Fruit fly (Drosophila melanogaster) whole organism, embryonic: ENCODE data around the gene CG10274.

Experiments
- Atf-2 ChIP-seq: fragments of 200-800 bp; sonication (Bioruptor generic); optimal IDR thresholded peaks from 2 replicates; lab custom pipeline; 2016; ENCODE audit warnings: missing biosample characterization, missing genetic modification characterization
- B-H1 ChIP-seq: fragments of 200-800 bp; sonication (Bioruptor generic); IDR thresholded peaks from 3 replicates; pipeline ENCODE4 v1.3.6; 2022; ENCODE audit warnings: missing biosample characterization, missing genetic modification characterization
- CG10209 ChIP-seq: fragments of 200-800 bp; sonication (Bioruptor generic); optimal IDR thresholded peaks from 3 replicates; lab custom pipeline; 2017; ENCODE audit warnings: missing biosample characterization, mild to moderate bottlenecking, missing genetic modification characterization, missing genetic modification reagents
- CG10366 ChIP-seq: fragments of 200-800 bp; sonication (Bioruptor generic); IDR thresholded peaks from 2 replicates; pipeline ENCODE4 v1.3.6; 2022; ENCODE audit warnings: missing biosample characterization, missing genetic modification characterization
- CG10654 ChIP-seq: fragments of 200-800 bp; sonication (Bioruptor generic); optimal IDR thresholded peaks from 2 replicates; lab custom pipeline; 2016; ENCODE audit warnings: missing biosample characterization, missing genetic modification characterization
- CG11398 ChIP-seq: fragments of 200-800 bp; sonication (Bioruptor generic); optimal IDR thresholded peaks from 2 replicates; lab custom pipeline; 2016; ENCODE audit warnings: missing biosample characterization, missing genetic modification characterization
- CG11560 ChIP-seq: fragments of 200-800 bp; sonication (Bioruptor generic); IDR thresholded peaks from 3 replicates; pipeline ENCODE4 v1.3.6; 2022; ENCODE audit warnings: missing biosample characterization, missing genetic modification characterization
- CG17912 ChIP-seq: fragments of 200-800 bp; sonication (Bioruptor generic); optimal IDR thresholded peaks from 2 replicates; lab custom pipeline; 2018; ENCODE audit warnings: missing biosample characterization, mild to moderate bottlenecking, missing genetic modification characterization
- CG18476 ChIP-seq: fragments of 200-800 bp; sonication (Bioruptor generic); optimal IDR thresholded peaks from 2 replicates; lab custom pipeline; 2016; ENCODE audit warnings: missing biosample characterization, mild to moderate bottlenecking, missing genetic modification characterization
- CG2116 ChIP-seq: fragments of 200-800 bp; sonication (Bioruptor generic); optimal IDR thresholded peaks from 3 replicates; lab custom pipeline; 2018; ENCODE audit warnings: missing biosample characterization, mild to moderate bottlenecking, missing genetic modification characterization
- CG30431 ChIP-seq: fragments of 200-800 bp; sonication (Bioruptor generic); optimal IDR thresholded peaks from 2 replicates; lab custom pipeline; 2017; ENCODE audit warnings: missing biosample characterization, missing genetic modification characterization
- CG31224 ChIP-seq: fragments of 200-800 bp; sonication (Bioruptor generic); IDR thresholded peaks from 2 replicates; pipeline ENCODE4 v1.3.6; 2022; ENCODE audit warnings: missing biosample characterization, missing genetic modification characterization
- CG31365 ChIP-seq: fragments of 200-800 bp; sonication (Bioruptor generic); optimal IDR thresholded peaks from 2 replicates; lab custom pipeline; 2018; ENCODE audit warnings: missing biosample characterization, mild to moderate bottlenecking, missing genetic modification characterization
- CG4328 ChIP-seq: fragments of 200-800 bp; sonication (Bioruptor generic); optimal IDR thresholded peaks from 3 replicates; lab custom pipeline; 2017; ENCODE audit warnings: missing biosample characterization, missing genetic modification reagents, missing genetic modification characterization
- CG4617 ChIP-seq: fragments of 200-800 bp; sonication (Bioruptor generic); optimal IDR thresholded peaks from 3 replicates; lab custom pipeline; 2016; ENCODE audit warnings: missing biosample characterization, missing genetic modification characterization, borderline replicate concordance
- CG6791 ChIP-seq: fragments of 200-800 bp; sonication (Bioruptor generic); IDR thresholded peaks from 3 replicates; pipeline ENCODE4 v1.3.6; 2022; ENCODE audit warnings: missing biosample characterization, missing genetic modification characterization; ENCODE audit not compliant: partially characterized antibody
- CG7963 ChIP-seq: fragments of 200-800 bp; sonication (Bioruptor generic); IDR thresholded peaks from 3 replicates; pipeline ENCODE4 v1.3.6; 2022; ENCODE audit warnings: missing biosample characterization, missing genetic modification characterization; ENCODE audit not compliant: partially characterized antibody
- CG8388 ChIP-seq: fragments of 200-800 bp; sonication (Bioruptor generic); optimal IDR thresholded peaks from 2 replicates; lab custom pipeline; 2019; ENCODE audit warnings: missing biosample characterization, mild to moderate bottlenecking, missing genetic modification characterization, moderate library complexity
- CG8924 ChIP-seq: fragments of 200-800 bp; optimal IDR thresholded peaks from 3 replicates; lab custom pipeline; 2019; ENCODE audit warnings: missing biosample characterization, mild to moderate bottlenecking, missing genetic modification characterization, moderate library complexity
- CG9932 ChIP-seq: fragments of 200-800 bp; sonication (Bioruptor generic); IDR thresholded peaks from 2 replicates; pipeline ENCODE4 v1.3.6; 2022; ENCODE audit warnings: missing biosample characterization, missing genetic modification characterization
- Camta ChIP-seq: fragments of 200-800 bp; sonication (Bioruptor generic); optimal IDR thresholded peaks from 2 replicates; lab custom pipeline; 2016; ENCODE audit warnings: missing biosample characterization, missing genetic modification characterization
- CoRest ChIP-seq: fragments of 200-800 bp; sonication (Bioruptor generic); optimal IDR thresholded peaks from 3 replicates; lab custom pipeline; 2018; ENCODE audit warnings: missing biosample characterization, mild to moderate bottlenecking, missing genetic modification characterization, moderate library complexity
- Doc2 ChIP-seq: fragments of 200-800 bp; sonication (Bioruptor generic); IDR thresholded peaks from 2 replicates; pipeline ENCODE4 v1.3.6; 2022; ENCODE audit warnings: missing biosample characterization, missing genetic modification characterization
- Fer1 ChIP-seq: fragments of 200-800 bp; sonication (Bioruptor generic); optimal IDR thresholded peaks from 2 replicates; lab custom pipeline; 2017; ENCODE audit warnings: missing biosample characterization, mild to moderate bottlenecking, missing genetic modification characterization
- Fer2 ChIP-seq: fragments of 200-800 bp; sonication (Bioruptor generic); optimal IDR thresholded peaks from 2 replicates; lab custom pipeline; 2018; ENCODE audit warnings: missing biosample characterization, mild to moderate bottlenecking, missing genetic modification characterization, moderate library complexity
- H2.0 ChIP-seq: fragments of 200-800 bp; sonication (Bioruptor generic); IDR thresholded peaks from 2 replicates; pipeline ENCODE4 v1.3.6; 2022; ENCODE audit warnings: missing biosample characterization, missing genetic modification characterization
- HLH3B ChIP-seq: fragments of 200-800 bp; sonication (Bioruptor generic); IDR thresholded peaks from 2 replicates; pipeline ENCODE4 v1.3.6; 2022; ENCODE audit warnings: missing biosample characterization, missing genetic modification characterization
- MBD-R2 ChIP-seq: fragments of 200-800 bp; sonication (Bioruptor generic); IDR thresholded peaks from 2 replicates; pipeline ENCODE4 v1.3.6; 2022; ENCODE audit warnings: missing biosample characterization, missing genetic modification characterization
- Sin3A ChIP-seq: fragments of >200 bp; optimal IDR thresholded peaks from 2 replicates; lab custom pipeline; 2018
- Sox100B ChIP-seq: fragments of 200-800 bp; sonication (Bioruptor generic); optimal IDR thresholded peaks from 3 replicates; lab custom pipeline; 2018; ENCODE audit warnings: missing biosample characterization, mild to moderate bottlenecking, missing genetic modification characterization
- Taf1 ChIP-seq: fragments of 200-800 bp; sonication (Bioruptor generic); IDR thresholded peaks from 2 replicates; pipeline ENCODE4 v1.3.6; 2022; ENCODE audit warnings: missing biosample characterization, missing genetic modification characterization
- Tbp ChIP-seq: fragments of >200 bp; optimal IDR thresholded peaks from 2 replicates; lab custom pipeline; 2018; ENCODE audit warnings: missing biosample characterization, missing genetic modification characterization
- ac ChIP-seq: fragments of 200-800 bp; sonication (Bioruptor generic); optimal IDR thresholded peaks from 3 replicates; lab custom pipeline; 2017; ENCODE audit warnings: missing biosample characterization, mild to moderate bottlenecking, missing genetic modification characterization
- br ChIP-seq: fragments of >200 bp; optimal IDR thresholded peaks from 2 replicates; lab custom pipeline; 2017
- chif ChIP-seq, 2 experiments: fragments of 200-800 bp; sonication (Bioruptor generic); optimal IDR thresholded peaks; 3 replicates each; lab custom pipeline; 2016; ENCODE audit warnings: missing biosample characterization in 2 of 2, missing genetic modification characterization in 2 of 2
- chm ChIP-seq: fragments of 200-800 bp; sonication (Bioruptor generic); IDR thresholded peaks from 2 replicates; pipeline ENCODE4 v1.3.6; 2022; ENCODE audit warnings: missing biosample characterization, missing genetic modification characterization
- ci ChIP-seq: fragments of 200-800 bp; sonication (Bioruptor generic); IDR thresholded peaks from 3 replicates; pipeline ENCODE4 v1.3.6; 2022; ENCODE audit warnings: missing biosample characterization, missing genetic modification characterization
- fd102C ChIP-seq: fragments of 200-800 bp; sonication (Bioruptor generic); optimal IDR thresholded peaks from 2 replicates; lab custom pipeline; 2018; ENCODE audit warnings: missing biosample characterization, mild to moderate bottlenecking, missing genetic modification characterization, moderate library complexity
- gcm ChIP-seq: fragments of 200-800 bp; sonication (Bioruptor generic); optimal IDR thresholded peaks from 2 replicates; lab custom pipeline; 2019; ENCODE audit warnings: missing biosample characterization, mild to moderate bottlenecking, missing genetic modification characterization, moderate library complexity
- gfzf ChIP-seq: fragments of 200-800 bp; sonication (Bioruptor generic); optimal IDR thresholded peaks from 2 replicates; lab custom pipeline; 2016; ENCODE audit warnings: missing biosample characterization, mild to moderate bottlenecking, missing genetic modification characterization, moderate library complexity
- her ChIP-seq: fragments of 200-800 bp; sonication (Bioruptor generic); optimal IDR thresholded peaks from 2 replicates; lab custom pipeline; 2016; ENCODE audit warnings: missing biosample characterization, missing genetic modification characterization
- klu ChIP-seq: fragments of 200-800 bp; sonication (Bioruptor generic); IDR thresholded peaks from 2 replicates; pipeline ENCODE4 v1.3.6; 2022; ENCODE audit warnings: missing biosample characterization, missing genetic modification characterization
- kni ChIP-seq: fragments of 200-800 bp; sonication (Bioruptor generic); optimal IDR thresholded peaks from 3 replicates; lab custom pipeline; 2017; ENCODE audit warnings: mild to moderate bottlenecking, missing biosample characterization, missing genetic modification reagents, missing genetic modification characterization
- onecut ChIP-seq: fragments of 200-800 bp; sonication (Bioruptor generic); IDR thresholded peaks from 2 replicates; pipeline ENCODE4 v1.3.6; 2022; ENCODE audit warnings: missing biosample characterization, missing genetic modification characterization
- row ChIP-seq: fragments of 200-800 bp; sonication (Bioruptor generic); IDR thresholded peaks from 3 replicates; pipeline ENCODE4 v1.3.6; 2022; ENCODE audit warnings: missing biosample characterization, missing genetic modification characterization
- salm ChIP-seq: fragments of 200-800 bp; sonication (Bioruptor generic); optimal IDR thresholded peaks from 2 replicates; lab custom pipeline; 2018; ENCODE audit warnings: missing biosample characterization, mild to moderate bottlenecking, missing genetic modification characterization
- schlank ChIP-seq: fragments of 200-800 bp; sonication (Bioruptor generic); optimal IDR thresholded peaks from 2 replicates; lab custom pipeline; 2018; ENCODE audit warnings: missing biosample characterization, mild to moderate bottlenecking, missing genetic modification characterization
- shn ChIP-seq: fragments of 200-800 bp; sonication (Bioruptor generic); optimal IDR thresholded peaks from 3 replicates; lab custom pipeline; 2016; ENCODE audit warnings: missing biosample characterization, missing genetic modification characterization
- slbo ChIP-seq: fragments of 200-800 bp; sonication (Bioruptor generic); IDR thresholded peaks from 2 replicates; pipeline ENCODE4 v1.3.6; 2022; ENCODE audit warnings: missing biosample characterization, missing genetic modification characterization
- sug ChIP-seq: fragments of 200-800 bp; optimal IDR thresholded peaks from 2 replicates; lab custom pipeline; 2019; ENCODE audit warnings: missing biosample characterization, mild to moderate bottlenecking, missing genetic modification characterization, moderate library complexity
- toy ChIP-seq: fragments of 200-800 bp; sonication (Bioruptor generic); IDR thresholded peaks from 2 replicates; pipeline ENCODE4 v1.3.6; 2022; ENCODE audit warnings: missing biosample characterization, missing genetic modification characterization
- ttk ChIP-seq: fragments of 200-800 bp; sonication (Bioruptor generic); IDR thresholded peaks from 2 replicates; pipeline ENCODE4 v2.1.2; 2022; ENCODE audit warnings: missing biosample characterization, missing genetic modification characterization
- wor ChIP-seq: fragments of 200-800 bp; sonication (Bioruptor generic); IDR thresholded peaks from 2 replicates; pipeline ENCODE4 v1.3.6; 2022; ENCODE audit warnings: missing biosample characterization, missing genetic modification characterization

The CG10274 gene

DNA sequence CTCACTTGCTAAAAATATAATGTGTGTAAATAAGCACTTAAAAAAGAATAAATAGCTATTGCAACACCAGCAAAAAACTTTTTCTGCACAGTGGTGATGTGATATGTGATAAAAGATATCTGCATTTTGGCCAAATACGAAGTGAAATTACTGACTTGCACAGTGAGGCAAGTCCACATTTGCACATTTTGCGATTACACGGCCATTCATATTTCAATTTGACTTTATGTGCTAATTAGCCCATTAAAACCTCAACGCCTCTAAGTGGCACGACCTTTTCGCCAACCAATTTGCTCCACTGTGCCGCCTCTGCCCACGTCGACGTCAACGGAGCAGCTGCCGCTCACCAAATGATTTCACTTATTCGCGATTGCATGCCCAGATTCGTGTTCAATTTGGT, 38.6 kb upstream of the CG10274 start, which contains the start of gene CG33946 (continued):
- TF ChIP-seq klu (GFP tag; lab: Robert Waterston, UW) (0 out of 2 replicates have a peak, but pooled peaks have one; percentile 15), CG4617 (GFP tag; lab: Kevin White, UChicago) (no peak), gcm (GFP tag; lab: Kevin White, UChicago) (no peak), toy (GFP tag; lab: Robert Waterston, UW) (no peak), CG11560 (tag; lab: Robert Waterston, UW) (no peak), HLH3B (GFP tag; lab: Robert Waterston, UW) (0 out of 2 replicates have a peak, but pooled peaks have one; percentile 42), H2.0 (GFP tag; lab: Robert Waterston, UW) (peak; percentile 36; the same call in 1 of the 2 replicates), Camta (GFP tag; lab: Kevin White, UChicago) (no peak), wor (GFP tag; lab: Robert Waterston, UW) (no peak), CG31224 (GFP tag; lab: Robert Waterston, UW) (no peak), CG10209 (no peak), CG8388 (GFP tag; lab: Kevin White, UChicago) (no peak), ac (no peak), Taf1 (GFP tag; lab: Robert Waterston, UW) (no peak), shn (GFP tag; lab: Kevin White, UChicago) (peak; percentile 25), CG30431 (peak; percentile 35), slbo (GFP tag; lab: Robert Waterston, UW) (peak; percentile 51), salm (tag; lab: Kevin White, UChicago) (no peak), Sin3A (lab: Kevin White, UChicago) (no peak), CG18476 (no peak), CG9932 (GFP tag; lab: Robert Waterston, UW) (0 out of 2 replicates have a peak, but pooled peaks have one; percentile 17), kni (GFP tag; lab: Kevin White, UChicago) (no peak), CG2116 (GFP tag; lab: Kevin White, UChicago) (no peak), CG17912 (no peak), ci (GFP tag; lab: Robert Waterston, UW) (0 out of 3 replicates have a peak, but pooled peaks have one; percentile 56), CoRest (no peak), Fer1 (GFP tag; lab: Kevin White, UChicago) (no peak), Tbp (GFP tag; lab: Kevin White, UChicago) (no peak), br (lab: Kevin White, UChicago) (no peak), Fer2 (tag; lab: Kevin White, UChicago) (no peak), ttk (GFP tag; lab: Robert Waterston, UW) (no peak), CG6791 (GFP tag; lab: Robert Waterston, UW) (no peak), her (GFP tag; lab: Kevin White, UChicago) (no peak), CG11398 (GFP tag; lab: Kevin White, UChicago) (no peak), chif (GFP tag; optimal IDR thresholded peaks at IDR 0.05; lab: Kevin White, UChicago) (peak; percentile 20 to 50), fd102C (GFP tag; lab: Kevin White, UChicago) (no peak), CG7963 (GFP tag; lab: Robert Waterston, UW) (no peak), Doc2 (no peak), schlank (tag; lab: Kevin White, UChicago) (no peak), CG10654 (GFP tag; lab: Kevin White, UChicago) (peak; percentile 21), B-H1 (GFP tag; lab: Robert Waterston, UW) (no peak), onecut (GFP tag; lab: Robert Waterston, UW) (no peak), Sox100B (GFP tag; lab: Kevin White, UChicago) (no peak), gfzf (GFP tag; lab: Kevin White, UChicago) (no peak), chm (GFP tag; lab: Robert Waterston, UW) (0 out of 2 replicates have a peak, but pooled peaks have one; percentile 23), CG4328 (GFP tag; lab: Kevin White, UChicago) (no peak), sug (no peak), CG8924 (tag; lab: Kevin White, UChicago) (no peak), row (GFP tag; lab: Robert Waterston, UW) (peak; percentile 53), MBD-R2 (GFP tag; lab: Robert Waterston, UW) (no peak), CG10366 (GFP tag; lab: Robert Waterston, UW) (no peak), Atf-2 (peak; percentile 30), CG31365 (tag; lab: Kevin White, UChicago) (no peak)
